Fruit fly (Drosophila melanogaster) whole organism, embryonic: Measurements from ENCODE around the gene tbrd-1.

Experiments used
- Adf1 ChIP-seq: fragments of 200-800 bp; sonication (Bioruptor generic); IDR thresholded peaks from 2 replicates; pipeline ENCODE4 v1.3.6; 2022; ENCODE audit warnings: missing biosample characterization, missing genetic modification characterization
- BEAF-32 ChIP-seq: fragments of 200-800 bp; sonication (Bioruptor generic); optimal IDR thresholded peaks from 3 replicates; lab custom pipeline; 2017; ENCODE audit warnings: missing biosample characterization, missing genetic modification characterization, mild to moderate bottlenecking, moderate library complexity, missing genetic modification reagents
- CG10267 ChIP-seq: fragments of 200-800 bp; sonication (Bioruptor generic); optimal IDR thresholded peaks from 2 replicates; lab custom pipeline; 2018; ENCODE audit warnings: missing biosample characterization, mild to moderate bottlenecking, missing genetic modification characterization, moderate library complexity
- CG10959 ChIP-seq: fragments of 200-800 bp; sonication (Bioruptor generic); IDR thresholded peaks from 2 replicates; pipeline ENCODE4 v1.3.6; 2022; ENCODE audit warnings: missing biosample characterization, missing genetic modification characterization
- CG12659 ChIP-seq: fragments of 200-800 bp; sonication (Bioruptor generic); optimal IDR thresholded peaks from 3 replicates; lab custom pipeline; 2017; ENCODE audit warnings: mild to moderate bottlenecking, missing biosample characterization, missing genetic modification reagents, missing genetic modification characterization
- CG15269 ChIP-seq: fragments of 200-800 bp; sonication (Bioruptor generic); optimal IDR thresholded peaks from 2 replicates; lab custom pipeline; 2018; ENCODE audit warnings: missing biosample characterization, mild to moderate bottlenecking, missing genetic modification characterization, moderate library complexity
- CG1529 ChIP-seq: fragments of 200-800 bp; sonication (Bioruptor generic); optimal IDR thresholded peaks from 3 replicates; lab custom pipeline; 2018; ENCODE audit warnings: missing biosample characterization, missing genetic modification characterization
- CG15696 ChIP-seq: fragments of 200-800 bp; sonication (Bioruptor generic); optimal IDR thresholded peaks from 2 replicates; lab custom pipeline; 2019; ENCODE audit warnings: missing biosample characterization, mild to moderate bottlenecking, missing genetic modification characterization, moderate library complexity
- CG16863 ChIP-seq: fragments of 200-800 bp; sonication (Bioruptor generic); optimal IDR thresholded peaks from 3 replicates; lab custom pipeline; 2016; ENCODE audit warnings: missing biosample characterization, missing genetic modification characterization
- CG17328 ChIP-seq: fragments of 200-800 bp; sonication (Bioruptor generic); IDR thresholded peaks from 2 replicates; pipeline ENCODE4 v1.3.6; 2022; ENCODE audit warnings: missing biosample characterization, missing genetic modification characterization
- CG18262 ChIP-seq: fragments of 200-800 bp; optimal IDR thresholded peaks from 3 replicates; lab custom pipeline; 2019; ENCODE audit warnings: missing biosample characterization, mild to moderate bottlenecking, missing genetic modification characterization, moderate library complexity
- CG2678 ChIP-seq: fragments of 200-800 bp; sonication (Bioruptor generic); optimal IDR thresholded peaks from 3 replicates; lab custom pipeline; 2019; ENCODE audit warnings: missing biosample characterization, mild to moderate bottlenecking, missing genetic modification characterization, moderate library complexity
- CG30403 ChIP-seq: fragments of 200-800 bp; sonication (Bioruptor generic); optimal IDR thresholded peaks from 3 replicates; lab custom pipeline; 2016; ENCODE audit warnings: missing biosample characterization, missing genetic modification characterization
- CG3065 ChIP-seq: fragments of 200-800 bp; sonication (Bioruptor generic); optimal IDR thresholded peaks from 2 replicates; lab custom pipeline; 2016; ENCODE audit warnings: missing biosample characterization, missing genetic modification characterization
- CG33213 ChIP-seq: fragments of 200-800 bp; sonication (Bioruptor generic); optimal IDR thresholded peaks from 3 replicates; lab custom pipeline; 2016; ENCODE audit warnings: missing biosample characterization, missing genetic modification characterization
- CG34422 ChIP-seq: fragments of 200-800 bp; sonication (Bioruptor generic); IDR thresholded peaks from 3 replicates; pipeline ENCODE4 v1.3.6; 2022; ENCODE audit warnings: missing biosample characterization, missing genetic modification characterization
- CG4820 ChIP-seq: fragments of 200-800 bp; sonication (Bioruptor generic); optimal IDR thresholded peaks from 3 replicates; lab custom pipeline; 2016; ENCODE audit warnings: missing biosample characterization, missing genetic modification characterization
- CG4854 ChIP-seq: fragments of 200-800 bp; sonication (Bioruptor generic); optimal IDR thresholded peaks from 2 replicates; lab custom pipeline; 2016; ENCODE audit warnings: missing biosample characterization, missing genetic modification characterization, inconsistent platforms
- CG6813 ChIP-seq: fragments of 200-800 bp; sonication (Bioruptor generic); optimal IDR thresholded peaks from 2 replicates; lab custom pipeline; 2017; ENCODE audit warnings: missing biosample characterization, missing genetic modification characterization, mild to moderate bottlenecking, moderate library complexity, missing genetic modification reagents
- CG7786 ChIP-seq: fragments of 200-800 bp; sonication (Bioruptor generic); optimal IDR thresholded peaks from 2 replicates; lab custom pipeline; 2016; ENCODE audit warnings: missing biosample characterization, missing genetic modification characterization
- CG8089 ChIP-seq: fragments of 200-800 bp; sonication (Bioruptor generic); optimal IDR thresholded peaks from 3 replicates; lab custom pipeline; 2016; ENCODE audit warnings: missing biosample characterization, missing genetic modification characterization
- CHES-1-like ChIP-seq: fragments of 200-800 bp; sonication (Bioruptor generic); optimal IDR thresholded peaks from 2 replicates; lab custom pipeline; 2016; ENCODE audit warnings: missing biosample characterization, missing genetic modification characterization
- CoRest ChIP-seq: fragments of 200-800 bp; sonication (Bioruptor generic); optimal IDR thresholded peaks from 3 replicates; lab custom pipeline; 2018; ENCODE audit warnings: missing biosample characterization, mild to moderate bottlenecking, missing genetic modification characterization, moderate library complexity
- Deaf1 ChIP-seq: fragments of 200-800 bp; optimal IDR thresholded peaks from 3 replicates; lab custom pipeline; 2019; ENCODE audit warnings: missing biosample characterization, mild to moderate bottlenecking, missing genetic modification characterization, moderate library complexity
- E2f1 ChIP-seq: fragments of 200-800 bp; sonication (Bioruptor generic); IDR thresholded peaks from 2 replicates; pipeline ENCODE4 v1.3.6; 2022; ENCODE audit warnings: missing biosample characterization, missing genetic modification characterization
- Ets65A ChIP-seq: fragments of 200-800 bp; sonication (Bioruptor generic); peaks from one replicate; lab custom pipeline; 2016; ENCODE audit warnings: missing biosample characterization, missing genetic modification characterization
- Ets97D ChIP-seq: fragments of 200-800 bp; sonication (Bioruptor generic); optimal IDR thresholded peaks from 3 replicates; lab custom pipeline; 2016; ENCODE audit warnings: missing biosample characterization, missing genetic modification characterization
- H2.0 ChIP-seq: fragments of 200-800 bp; sonication (Bioruptor generic); IDR thresholded peaks from 2 replicates; pipeline ENCODE4 v1.3.6; 2022; ENCODE audit warnings: missing biosample characterization, missing genetic modification characterization
- HLH3B ChIP-seq: fragments of 200-800 bp; sonication (Bioruptor generic); IDR thresholded peaks from 2 replicates; pipeline ENCODE4 v1.3.6; 2022; ENCODE audit warnings: missing biosample characterization, missing genetic modification characterization
- HLH54F ChIP-seq: fragments of 200-800 bp; sonication (Bioruptor generic); optimal IDR thresholded peaks from 3 replicates; lab custom pipeline; 2016; ENCODE audit warnings: missing biosample characterization, missing genetic modification characterization
- Mrtf ChIP-seq: fragments of 200-800 bp; sonication (Bioruptor generic); IDR thresholded peaks from 3 replicates; pipeline ENCODE4 v1.3.6; 2022; ENCODE audit warnings: missing biosample characterization, missing genetic modification characterization
- NC2α ChIP-seq: fragments of 200-800 bp; sonication (Bioruptor generic); optimal IDR thresholded peaks from 2 replicates; lab custom pipeline; 2016; ENCODE audit warnings: missing biosample characterization, missing genetic modification characterization
- Nf-YC ChIP-seq: fragments of 200-800 bp; optimal IDR thresholded peaks from 3 replicates; lab custom pipeline; 2019; ENCODE audit warnings: missing biosample characterization, mild to moderate bottlenecking, missing genetic modification characterization, moderate library complexity
- Oli ChIP-seq: fragments of 200-800 bp; sonication (Bioruptor generic); optimal IDR thresholded peaks from 2 replicates; lab custom pipeline; 2018; ENCODE audit warnings: missing biosample characterization, mild to moderate bottlenecking, missing genetic modification characterization, moderate library complexity
- abd-A ChIP-seq: fragments of 200-800 bp; sonication (Bioruptor generic); optimal IDR thresholded peaks from 3 replicates; lab custom pipeline; 2019; ENCODE audit warnings: missing biosample characterization, mild to moderate bottlenecking, missing genetic modification characterization, moderate library complexity
- ara ChIP-seq: fragments of 200-800 bp; sonication (Bioruptor generic); IDR thresholded peaks from 2 replicates; pipeline ENCODE4 v1.3.6; 2022; ENCODE audit warnings: missing biosample characterization, missing genetic modification characterization
- ato ChIP-seq: fragments of 200-800 bp; sonication (Bioruptor generic); IDR thresholded peaks from 2 replicates; pipeline ENCODE4 v1.3.6; 2022; ENCODE audit warnings: missing biosample characterization, missing genetic modification characterization; ENCODE audit not compliant: partially characterized antibody
- crp ChIP-seq, 2 experiments: fragments of 200-800 bp; sonication (Bioruptor generic); optimal IDR thresholded peaks; 2 replicates in 1 of 2; 3 replicates in 1 of 2; lab custom pipeline; 2017; ENCODE audit warnings: missing biosample characterization in 2 of 2, missing genetic modification characterization in 2 of 2, mild to moderate bottlenecking in 1 of 2, moderate library complexity in 1 of 2
- ftz-f1 ChIP-seq: fragments of 200-800 bp; sonication (Bioruptor generic); optimal IDR thresholded peaks from 2 replicates; lab custom pipeline; 2016; ENCODE audit warnings: missing biosample characterization, missing genetic modification characterization
- gem ChIP-seq: fragments of 200-800 bp; sonication (Bioruptor generic); optimal IDR thresholded peaks from 2 replicates; lab custom pipeline; 2019; ENCODE audit warnings: missing biosample characterization, mild to moderate bottlenecking, missing genetic modification characterization, moderate library complexity
- insv ChIP-seq, 2 experiments: fragments of 200-800 bp; sonication (Bioruptor generic); optimal IDR thresholded peaks; 3 replicates each; lab custom pipeline; 2016 to 2018; ENCODE audit warnings: missing biosample characterization in 2 of 2, missing genetic modification characterization in 2 of 2
- kay ChIP-seq: fragments of 200-800 bp; sonication (Bioruptor generic); optimal IDR thresholded peaks from 2 replicates; lab custom pipeline; 2016; ENCODE audit warnings: missing biosample characterization, missing genetic modification characterization
- lab ChIP-seq: fragments of 200-800 bp; sonication (Bioruptor generic); optimal IDR thresholded peaks from 3 replicates; lab custom pipeline; 2017; ENCODE audit warnings: missing biosample characterization, missing genetic modification characterization, mild to moderate bottlenecking, moderate library complexity, missing genetic modification reagents
- lola ChIP-seq, 3 experiments: fragments of >200 bp in 2 of 3; fragments of 200-800 bp in 1 of 3; sonication (Bioruptor generic) in 1 of 3; optimal IDR thresholded peaks; 2 replicates each; lab custom pipeline; 2017 to 2019; ENCODE audit warnings: missing biosample characterization in 3 of 3, missing genetic modification characterization in 3 of 3, mild to moderate bottlenecking in 1 of 3, moderate library complexity in 1 of 3
- nmo ChIP-seq: fragments of 200-800 bp; sonication (Bioruptor generic); optimal IDR thresholded peaks from 2 replicates; lab custom pipeline; 2018; ENCODE audit warnings: missing biosample characterization, mild to moderate bottlenecking, missing genetic modification characterization, moderate library complexity
- org-1 ChIP-seq: fragments of 200-800 bp; sonication (Bioruptor generic); optimal IDR thresholded peaks from 2 replicates; lab custom pipeline; 2017; ENCODE audit warnings: missing biosample characterization, missing genetic modification characterization
- sob ChIP-seq: fragments of 200-800 bp; sonication (Bioruptor generic); IDR thresholded peaks from 2 replicates; pipeline ENCODE4 v1.3.6; 2022; ENCODE audit warnings: missing biosample characterization, missing genetic modification characterization
- stc ChIP-seq: fragments of 200-800 bp; sonication (Bioruptor generic); IDR thresholded peaks from 2 replicates; pipeline ENCODE4 v1.3.6; 2022; ENCODE audit warnings: missing biosample characterization, missing genetic modification characterization
- stwl ChIP-seq: fragments of 200-800 bp; sonication (Bioruptor generic); optimal IDR thresholded peaks from 3 replicates; lab custom pipeline; 2018; ENCODE audit warnings: missing biosample characterization, mild to moderate bottlenecking, missing genetic modification characterization, moderate library complexity
- tgo ChIP-seq: fragments of 200-800 bp; sonication (Bioruptor generic); IDR thresholded peaks from 3 replicates; pipeline ENCODE4 v1.3.6; 2022; ENCODE audit warnings: missing biosample characterization, missing genetic modification characterization

tbrd-1 gene

DNA sequence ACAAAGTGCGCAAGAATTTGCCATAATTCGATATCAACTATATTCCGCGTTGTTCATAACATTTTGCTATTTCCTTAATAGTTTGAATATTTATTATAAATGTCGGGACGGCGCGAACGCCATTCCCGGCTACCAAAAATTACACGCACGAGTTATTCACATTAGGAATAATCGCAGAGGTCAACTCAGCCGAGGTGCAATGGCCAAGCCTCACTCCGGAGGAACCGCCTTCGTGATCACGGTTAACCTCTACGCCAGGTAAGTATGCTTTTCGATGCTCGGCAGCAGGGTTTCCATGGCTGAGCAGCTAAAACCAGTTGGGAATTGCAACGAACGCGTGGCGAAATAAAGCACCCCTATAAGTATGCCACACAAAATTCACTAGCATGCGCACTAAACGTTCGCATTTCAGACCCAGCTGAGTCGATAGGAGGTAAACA is 34.0 kb downstream of the tbrd-1 start (continued):
- TF ChIP-seq CG15696 = peak; percentile 63
- TF ChIP-seq ftz-f1 (GFP tag; lab: Kevin White, UChicago) = peak; percentile 51
- TF ChIP-seq ato (GFP tag; lab: Robert Waterston, UW) = peak; percentile 73; the same call in 1 of the 2 replicates
- TF ChIP-seq CG12659 (GFP tag; lab: Kevin White, UChicago) = peak; percentile 41
- TF ChIP-seq BEAF-32 (GFP tag; lab: Kevin White, UChicago) = peak; percentile 12
- TF ChIP-seq H2.0 = peak; percentile 55
- peak in 1 of 2 experiments; percentile 56 for TF ChIP-seq insv (GFP tag; optimal IDR thresholded peaks at IDR 0.05; lab: Kevin White, UChicago)
- peak; percentile 76 for TF ChIP-seq CG34422 (GFP tag; lab: Robert Waterston, UW)
- peak; percentile 25 for TF ChIP-seq CoRest (tag; lab: Kevin White, UChicago)
- TF ChIP-seq lola (GFP tag; optimal IDR thresholded peaks at IDR 0.05; lab: Kevin White, UChicago) = peak in 1 of 3 experiments; percentile 16
- TF ChIP-seq CG15269 (tag; lab: Kevin White, UChicago) = peak; percentile 65
- peak; percentile 90 for TF ChIP-seq Ets65A
- TF ChIP-seq crp (GFP tag; optimal IDR thresholded peaks at IDR 0.05; lab: Kevin White, UChicago) = peak in 1 of 2 experiments; percentile 61
- peak; percentile 77 for TF ChIP-seq ara (GFP tag; lab: Robert Waterston, UW)
- TF ChIP-seq CG18262 = peak; percentile 60
- peak; percentile 43; the same call in 1 of the 2 replicates for TF ChIP-seq Adf1 (GFP tag; lab: Robert Waterston, UW)
- TF ChIP-seq CG30403 = peak; percentile 38
- peak; percentile 14 for TF ChIP-seq Ets97D (GFP tag; lab: Kevin White, UChicago)
- peak; percentile 9 for TF ChIP-seq kay
- TF ChIP-seq CG1529 (GFP tag; lab: Kevin White, UChicago) = peak; percentile 41
- peak; percentile 18 for TF ChIP-seq CG10267 (tag; lab: Kevin White, UChicago)
- TF ChIP-seq CG33213 (GFP tag; lab: Kevin White, UChicago) = peak; percentile 77
- peak; percentile 26 for TF ChIP-seq CG6813
- peak; percentile 15 for TF ChIP-seq org-1
- TF ChIP-seq CG2678 (tag; lab: Kevin White, UChicago) = peak; percentile 45
- peak; percentile 73 for TF ChIP-seq CG7786 (GFP tag; lab: Kevin White, UChicago)
- peak; percentile 58 for TF ChIP-seq NC2α
- peak; percentile 23 for TF ChIP-seq gem (tag; lab: Kevin White, UChicago)
- TF ChIP-seq CG4854 (GFP tag; lab: Kevin White, UChicago) = peak; percentile 52
- TF ChIP-seq HLH54F (GFP tag; lab: Kevin White, UChicago) = peak; percentile 74
- TF ChIP-seq abd-A (tag; lab: Kevin White, UChicago) = peak; percentile 78
- peak; percentile 6 for TF ChIP-seq CG3065
- TF ChIP-seq lab (GFP tag; lab: Kevin White, UChicago) = peak; percentile 79
- peak; percentile 68 for TF ChIP-seq CHES-1-like (GFP tag; lab: Kevin White, UChicago)
- TF ChIP-seq nmo (GFP tag; lab: Kevin White, UChicago) = peak; percentile 51
- peak; percentile 64; the same call in 1 of the 2 replicates for TF ChIP-seq HLH3B (GFP tag; lab: Robert Waterston, UW)
- peak; percentile 62 for TF ChIP-seq CG8089
- peak; percentile 86 for TF ChIP-seq sob (GFP tag; lab: Robert Waterston, UW)
- peak; percentile 29; the same call in 1 of the 3 replicates for TF ChIP-seq Mrtf (GFP tag; lab: Robert Waterston, UW)
- TF ChIP-seq CG4820 (GFP tag; lab: Kevin White, UChicago) = peak; percentile 37
- peak; percentile 71; the same call in 2 of the 3 replicates for TF ChIP-seq tgo
- peak; percentile 60; the same call in 1 of the 2 replicates for TF ChIP-seq E2f1
- TF ChIP-seq CG17328 = peak; percentile 86
- TF ChIP-seq stc = peak; percentile 71; the same call in 1 of the 2 replicates
- peak; percentile 45 for TF ChIP-seq Nf-YC (tag; lab: Kevin White, UChicago)
- peak; percentile 58 for TF ChIP-seq CG16863 (GFP tag; lab: Kevin White, UChicago)
- TF ChIP-seq Deaf1 (tag; lab: Kevin White, UChicago) = peak; percentile 51
- peak; percentile 82 for TF ChIP-seq CG10959 (GFP tag; lab: Robert Waterston, UW)
- TF ChIP-seq Oli (tag; lab: Kevin White, UChicago) = peak; percentile 38
- peak; percentile 46 for TF ChIP-seq stwl (tag; lab: Kevin White, UChicago)
